Worm (Caenorhabditis elegans) whole organism, L3 larva: Measurements from ENCODE around the gene clec-2.

Experiments
- nhr-76 ChIP-seq: fragments of 150-350 bp; sonication (generic microtip); optimal IDR thresholded peaks from 5 replicates; lab custom pipeline; 2014; ENCODE audit warnings: missing biosample characterization, missing genetic modification characterization
- zag-1 ChIP-seq: fragments of 150-350 bp; optimal IDR thresholded peaks from 2 replicates; lab custom pipeline; 2014; ENCODE audit warnings: missing biosample characterization, missing genetic modification characterization

DNA sequence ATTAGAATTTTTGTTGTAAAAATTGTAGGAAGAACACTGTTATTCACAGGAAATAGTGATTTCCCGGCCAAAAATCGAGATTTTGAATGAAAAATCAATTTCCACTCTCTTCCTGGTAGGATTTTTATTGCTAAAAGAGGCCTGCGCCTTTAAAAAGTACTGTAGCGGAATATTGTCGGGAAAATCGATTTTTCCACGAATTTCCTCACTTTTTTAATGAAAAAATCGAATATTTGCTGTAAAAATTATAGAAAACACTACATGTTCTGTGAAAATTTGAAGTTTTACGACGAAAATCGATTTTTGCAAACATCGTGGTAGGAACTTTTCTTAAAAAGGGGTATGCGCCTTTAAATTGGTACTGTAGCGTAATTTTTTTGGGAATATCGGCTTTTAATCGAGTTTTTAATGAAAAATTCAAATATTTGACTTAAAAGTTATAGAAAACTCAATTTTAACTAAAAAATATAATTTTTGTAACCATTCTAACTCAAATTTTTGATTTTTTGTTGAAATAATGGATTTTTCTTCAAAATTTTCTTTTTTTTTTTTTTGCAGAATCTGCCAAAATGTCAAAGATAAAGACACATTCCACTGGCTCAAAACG lies 33.1 kb upstream of the clec-2 start, which contains the start of gene lin-8:
- TF ChIP-seq zag-1 (tag; lab: Kevin White, UChicago) (no peak), nhr-76 (tag; lab: Kevin White, UChicago) (no peak)
